Worm (Caenorhabditis elegans) whole organism, L4/young adult: ENCODE data around the gene K10D6.4.

Experiments
- W03F9.2 ChIP-seq: fragments of 150-350 bp; optimal IDR thresholded peaks from 2 replicates; lab custom pipeline; 2014; ENCODE audit warnings: missing biosample characterization, missing genetic modification characterization
- dao-5 ChIP-seq: sonication (generic microtip); optimal IDR thresholded peaks from 2 replicates; lab custom pipeline; 2016; ENCODE audit warnings: missing genotype, missing genetic modification characterization, moderate library complexity, missing compliant biosample characterization
- him-1 ChIP-seq: sonication (generic microtip); optimal IDR thresholded peaks from 2 replicates; lab custom pipeline; 2016; ENCODE audit warnings: missing genotype, missing genetic modification reagents, missing genetic modification characterization, missing compliant biosample characterization

Gene K10D6.4

DNA sequence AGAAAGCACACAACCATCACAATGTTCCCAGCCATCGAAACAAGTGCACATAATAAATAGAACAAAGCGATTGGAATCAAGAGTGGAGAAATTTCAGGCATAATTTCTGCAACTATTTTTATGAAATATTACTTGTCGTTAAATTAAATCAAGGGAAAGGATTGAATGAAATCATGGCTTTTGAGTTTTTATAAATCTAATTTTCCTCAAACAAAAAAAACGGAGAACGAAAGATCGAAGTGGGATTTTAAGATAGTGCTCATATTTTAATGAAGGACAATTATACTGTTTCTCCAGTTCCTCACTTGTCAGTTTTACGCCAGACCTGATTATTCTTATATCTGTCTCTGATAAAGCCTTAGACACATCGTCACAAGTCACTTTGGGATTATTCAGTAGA is 50.7 kb downstream of the K10D6.4 start, which contains the start of gene srsx-33:
TSS of gene srsx-33 (minus strand) at position 101 of the 400 bp plus-strand sequence.
- no peak for TF ChIP-seq him-1 (tag; lab: Kevin White, UChicago)
- no peak for TF ChIP-seq dao-5
- no peak for TF ChIP-seq W03F9.2 (tag; lab: Kevin White, UChicago)

DNA sequence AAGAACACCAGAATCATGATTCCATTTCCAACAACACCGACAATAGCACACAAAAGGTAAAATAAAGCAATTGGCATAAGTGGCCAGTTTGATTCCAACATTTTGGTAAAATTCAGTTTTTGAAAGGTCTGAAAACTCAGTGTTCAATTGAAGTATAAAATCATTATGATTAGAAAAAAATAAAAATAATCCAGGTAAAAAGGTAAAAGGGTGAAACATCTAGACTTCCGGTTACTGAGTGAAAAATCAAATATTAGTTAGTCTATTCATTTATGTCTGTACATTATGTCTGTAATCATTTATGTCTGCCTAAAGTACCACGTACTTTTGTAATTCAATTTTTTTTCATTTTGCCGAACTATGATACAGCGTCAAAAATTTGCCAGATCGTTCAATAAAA is 53.3 kb downstream of the K10D6.4 start, which contains the start of gene srsx-31:
TSS of gene srsx-31 (minus strand) at position 101 of the 400 bp plus-strand sequence.
- TF ChIP-seq W03F9.2 (tag; lab: Kevin White, UChicago) (no peak), dao-5 (no peak), him-1 (tag; lab: Kevin White, UChicago) (no peak)

DNA sequence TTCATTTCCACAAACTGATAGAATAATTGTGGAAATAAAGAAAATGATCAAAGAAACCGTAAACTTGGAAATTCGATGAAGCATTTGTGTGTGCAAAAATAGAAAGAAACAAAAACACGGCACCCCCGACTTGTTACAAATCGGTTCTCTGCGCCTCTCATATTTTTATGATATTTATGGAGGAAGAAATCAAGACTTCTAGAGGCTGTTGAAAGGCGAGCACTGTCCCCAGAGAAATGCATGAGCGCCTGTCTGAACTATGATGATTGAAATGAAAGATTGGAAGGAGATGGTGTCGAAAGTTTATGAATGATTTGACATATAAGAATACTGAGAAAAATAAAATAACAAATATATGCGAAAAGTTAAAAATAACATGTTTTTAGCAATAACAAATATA is 57.2 kb downstream of the K10D6.4 start, which contains the start of gene lgc-36:
TSS of gene lgc-36 (minus strand) at position 101 of the 400 bp plus-strand sequence.
- TF ChIP-seq him-1 (tag; lab: Kevin White, UChicago): no peak
- TF ChIP-seq dao-5: no peak
- no peak for TF ChIP-seq W03F9.2 (tag; lab: Kevin White, UChicago)

DNA sequence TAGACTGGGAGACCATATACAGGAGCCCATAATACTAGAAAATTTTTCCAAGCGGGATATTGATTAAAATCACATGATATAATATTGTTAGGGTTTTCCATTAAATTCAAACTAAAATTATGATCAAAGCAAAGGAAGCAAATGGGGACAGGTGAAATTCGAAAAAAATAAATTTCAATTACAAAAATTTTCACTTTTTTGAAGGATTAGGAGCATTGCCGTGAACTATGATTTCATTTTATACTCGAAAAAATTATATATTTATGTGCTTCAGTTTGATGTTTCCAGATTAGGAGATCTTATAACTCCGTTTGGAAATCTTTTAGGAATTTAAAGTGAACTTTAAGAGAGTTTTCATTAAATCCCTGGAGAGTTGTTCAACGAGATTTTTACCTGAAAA is 58.9 kb downstream of the K10D6.4 start, which contains the start of gene F07B10.7:
TSS of gene F07B10.7 (minus strand) at position 101 of the 400 bp plus-strand sequence.
- TF ChIP-seq W03F9.2 (tag; lab: Kevin White, UChicago) (no peak), him-1 (tag; lab: Kevin White, UChicago) (no peak), dao-5 (no peak)

DNA sequence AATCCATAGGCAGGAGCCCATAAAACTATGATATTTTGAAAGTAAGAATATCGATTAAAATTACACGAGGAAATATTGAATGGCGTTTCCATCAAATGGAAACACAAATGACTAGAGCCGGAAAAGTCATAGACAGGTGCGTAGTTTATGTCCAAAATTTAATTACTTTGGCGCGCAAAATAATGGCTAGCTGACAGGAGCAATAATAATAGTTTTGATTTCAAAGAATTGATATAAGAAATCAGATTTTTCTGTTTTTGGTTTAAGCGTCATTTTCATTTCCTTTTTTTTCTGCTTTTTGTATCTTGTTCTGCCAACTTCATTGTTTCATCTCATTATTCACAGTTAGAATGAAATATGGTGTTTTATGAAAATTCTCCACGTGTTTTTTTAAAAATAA is 61.3 kb downstream of the K10D6.4 start, which contains the start of gene F07B10.4:
TSS of gene F07B10.4 (minus strand) at position 101 of the 400 bp plus-strand sequence.
- TF ChIP-seq W03F9.2 (tag; lab: Kevin White, UChicago) (no peak), him-1 (tag; lab: Kevin White, UChicago) (no peak), dao-5 (no peak)

DNA sequence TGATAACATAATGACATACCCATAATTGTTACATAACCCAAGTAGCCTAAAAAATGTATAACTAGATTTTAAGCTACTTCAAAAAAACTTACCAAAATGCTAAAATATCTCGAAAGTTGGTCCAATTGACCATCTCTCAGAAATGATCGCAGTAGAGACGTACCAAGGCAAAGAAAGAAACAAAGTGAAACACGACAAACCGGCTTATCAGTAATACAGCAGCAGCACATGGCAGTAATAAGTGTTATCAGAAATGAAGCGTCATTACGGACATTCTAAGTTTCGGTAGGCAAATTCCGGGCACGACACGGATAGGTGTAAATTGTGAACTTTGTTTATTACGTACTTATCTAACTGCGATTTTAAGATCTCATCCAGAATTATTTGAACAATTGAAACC is 63.8 kb downstream of the K10D6.4 start, which contains the start of gene cln-3.1:
TSS of gene cln-3.1 (minus strand) at position 171 of the 400 bp plus-strand sequence.
- TF ChIP-seq W03F9.2 (tag; lab: Kevin White, UChicago) (no peak), dao-5 (no peak), him-1 (tag; lab: Kevin White, UChicago) (no peak)
